Worm (Caenorhabditis elegans) whole organism, early embryonic: ENCODE results near the gene clec-1.

Source experiments
- F13C5.2 ChIP-seq: sonication (generic microtip); optimal IDR thresholded peaks from 2 replicates; lab custom pipeline; 2017; ENCODE audit warnings: mild to moderate bottlenecking, missing genetic modification characterization, inconsistent platforms, missing compliant biosample characterization
- aly-1 ChIP-seq: sonication (generic microtip); optimal IDR thresholded peaks from 2 replicates; lab custom pipeline; 2016; ENCODE audit warnings: missing genetic modification characterization, missing compliant biosample characterization
- ama-1 ChIP-seq: fragments of 150-350 bp; optimal IDR thresholded peaks from 2 replicates; lab custom pipeline; 2014
- ceh-13 ChIP-seq: fragments of 200-800 bp; sonication (Bioruptor generic); optimal IDR thresholded peaks from 2 replicates; lab custom pipeline; 2018; ENCODE audit warnings: mild to moderate bottlenecking, missing genetic modification characterization, missing compliant biosample characterization
- ceh-36 ChIP-seq: sonication (generic microtip); optimal IDR thresholded peaks from 2 replicates; lab custom pipeline; 2016; ENCODE audit warnings: missing genetic modification characterization, inconsistent platforms, missing compliant biosample characterization
- flt-1 ChIP-seq: fragments of 200-800 bp; sonication (Bioruptor generic); IDR thresholded peaks from 2 replicates; pipeline ENCODE4 v1.3.6; 2022; ENCODE audit warnings: missing genetic modification characterization, missing compliant biosample characterization
- hmbx-1 ChIP-seq: sonication (generic microtip); optimal IDR thresholded peaks from 2 replicates; lab custom pipeline; 2016; ENCODE audit warnings: mild to moderate bottlenecking, missing genetic modification characterization, missing compliant biosample characterization
- hmg-4 ChIP-seq: fragments of 200-800 bp; sonication (Bioruptor generic); optimal IDR thresholded peaks from 2 replicates; lab custom pipeline; 2018; ENCODE audit warnings: mild to moderate bottlenecking, missing genetic modification characterization, missing compliant biosample characterization
- hnd-1 ChIP-seq: sonication (generic microtip); optimal IDR thresholded peaks from 2 replicates; lab custom pipeline; 2016; ENCODE audit warnings: missing genetic modification characterization, missing compliant biosample characterization
- pes-1 ChIP-seq: fragments of 200-800 bp; sonication (Bioruptor generic); IDR thresholded peaks from 2 replicates; pipeline ENCODE4 v1.3.6; 2022; ENCODE audit warnings: missing genetic modification reagents, missing genetic modification characterization, missing compliant biosample characterization
- sea-1 ChIP-seq: fragments of 200-800 bp; sonication (Bioruptor generic); conservative IDR thresholded peaks from 2 replicates; pipeline ENCODE4 v1.3.6; 2022; ENCODE audit warnings: missing genetic modification characterization, missing compliant biosample characterization
- tbx-37 ChIP-seq: fragments of 200-800 bp; sonication (Bioruptor generic); conservative IDR thresholded peaks from 2 replicates; pipeline ENCODE4 v1.3.6; 2022; ENCODE audit warnings: missing genetic modification reagents, missing genetic modification characterization, missing compliant biosample characterization
- tra-4 ChIP-seq: sonication (generic microtip); optimal IDR thresholded peaks from 2 replicates; lab custom pipeline; 2017; ENCODE audit warnings: missing genetic modification characterization, missing compliant biosample characterization

DNA sequence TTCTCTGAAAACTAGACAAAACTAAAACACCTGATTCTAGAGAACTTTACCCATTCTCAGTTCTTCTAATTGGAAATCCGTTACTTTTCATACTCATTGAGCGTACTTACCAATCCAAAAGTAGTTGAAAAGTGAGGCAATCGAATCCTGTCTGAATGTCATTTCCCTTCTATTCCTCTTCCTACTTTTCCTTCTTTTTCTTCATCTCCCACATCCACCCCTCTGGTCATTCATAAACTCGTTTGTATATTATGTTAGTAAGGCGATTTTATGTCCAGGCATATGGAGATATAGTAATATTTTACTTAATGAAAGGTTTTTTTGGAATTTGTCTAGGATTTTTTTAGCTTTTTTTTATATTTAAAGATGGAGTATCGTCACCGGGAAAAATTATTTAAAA lies 8.4 kb downstream of the clec-1 start:
- TF ChIP-seq ama-1 (no peak), F13C5.2 (no peak), hnd-1 (tag; lab: Kevin White, UChicago) (no peak), tbx-37 (GFP tag; lab: Robert Waterston, UW) (no peak), sea-1 (GFP tag; lab: Robert Waterston, UW) (no peak), hmbx-1 (tag; lab: Kevin White, UChicago) (no peak), flt-1 (GFP tag; lab: Robert Waterston, UW) (no peak), ceh-36 (no peak), ceh-13 (GFP tag; lab: Kevin White, UChicago) (no peak), hmg-4 (GFP tag; lab: Kevin White, UChicago) (no peak), pes-1 (no peak), aly-1 (tag; lab: Kevin White, UChicago) (no peak), tra-4 (tag; lab: Kevin White, UChicago) (no peak)
